Fruit fly (Drosophila melanogaster): Measurements from ENCODE around the gene CG33257.

CG33257 gene

DNA sequence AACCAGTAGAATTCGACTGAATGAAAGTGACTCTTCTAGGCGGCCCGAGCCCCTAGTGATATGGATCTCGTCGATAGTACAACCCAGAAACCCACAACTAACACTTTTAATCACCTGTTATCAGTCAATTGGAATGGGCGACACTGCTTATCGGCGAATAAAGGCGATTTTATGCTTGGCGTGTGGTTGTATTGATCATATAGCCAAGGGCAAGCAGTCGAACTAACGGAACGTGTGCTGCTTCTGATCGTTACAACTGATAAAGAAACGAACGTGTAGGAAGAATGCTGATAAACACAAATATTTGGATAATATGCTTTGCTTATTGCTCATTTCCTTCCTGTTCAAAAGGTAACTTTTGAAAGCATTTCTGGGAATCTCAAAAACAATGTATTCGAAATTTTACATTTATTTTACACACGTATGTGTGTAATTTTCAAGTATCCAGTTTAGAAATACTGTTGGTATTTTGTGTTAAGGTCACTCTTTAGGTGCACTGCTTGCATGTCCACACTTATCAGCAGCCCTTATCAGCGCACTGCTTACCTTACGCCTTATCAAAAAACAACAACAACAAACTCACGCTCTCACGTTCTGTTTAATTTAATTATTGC, 35.2 kb downstream of the CG33257 start, which contains the start of gene Agpat4 (continued):
- peak; percentile 31 for TF ChIP-seq Sin3A (optimal IDR thresholded peaks at IDR 0.05)
- TF ChIP-seq CG2199 (GFP tag; IDR thresholded peaks at IDR 0.05) = no peak
- TF ChIP-seq Lhr (GFP tag; optimal IDR thresholded peaks at IDR 0.05) = peak; percentile 82
- TF ChIP-seq sens (GFP tag) = peak; percentile 60
- TF ChIP-seq hth (optimal IDR thresholded peaks at IDR 0.05) = no peak
- no peak for TF ChIP-seq CG30020 (tag; optimal IDR thresholded peaks at IDR 0.05)
- no peak for TF ChIP-seq psq (GFP tag; optimal IDR thresholded peaks at IDR 0.05)
- peak; percentile 64 for TF ChIP-seq cg (GFP tag; optimal IDR thresholded peaks at IDR 0.05)
- TF ChIP-seq E2f1 (GFP tag; IDR thresholded peaks at IDR 0.05) = no peak
- TF ChIP-seq Sry-β (GFP tag; optimal IDR thresholded peaks at IDR 0.05) = no peak
- TF ChIP-seq CG34422 (GFP tag; IDR thresholded peaks at IDR 0.05) = peak; percentile 68; the same call in 1 of the 3 replicates
- no peak for TF ChIP-seq gsb-n (tag; optimal IDR thresholded peaks at IDR 0.05)
- no peak for TF ChIP-seq HLH54F (GFP tag; optimal IDR thresholded peaks at IDR 0.05)
- no peak for TF ChIP-seq CG1647 (GFP tag; optimal IDR thresholded peaks at IDR 0.05)
- TF ChIP-seq CG7839 (tag; optimal IDR thresholded peaks at IDR 0.05) = no peak
- peak; percentile 10 for TF ChIP-seq twi (tag; optimal IDR thresholded peaks at IDR 0.05)
- TF ChIP-seq zfh2 (GFP tag; optimal IDR thresholded peaks at IDR 0.05) = no peak
- TF ChIP-seq CG4360 (GFP tag; IDR thresholded peaks at IDR 0.05) = peak; percentile 99
- no peak for TF ChIP-seq sisA (GFP tag; IDR thresholded peaks at IDR 0.05)
- no peak for TF ChIP-seq tup (GFP tag; optimal IDR thresholded peaks at IDR 0.05)
- TF ChIP-seq CG1602 (GFP tag; optimal IDR thresholded peaks at IDR 0.05) = no peak
- peak; percentile 42 for TF ChIP-seq Dref (GFP tag; IDR thresholded peaks at IDR 0.05)
- no peak for TF ChIP-seq Tbp (GFP tag; optimal IDR thresholded peaks at IDR 0.05)
- TF ChIP-seq exex (tag; optimal IDR thresholded peaks at IDR 0.05) = peak; percentile 88
- TF ChIP-seq CG14710 (tag; optimal IDR thresholded peaks at IDR 0.05) = peak; percentile 26
- TF ChIP-seq nmo (GFP tag; optimal IDR thresholded peaks at IDR 0.05) = peak; percentile 61
- no peak for TF ChIP-seq pnt (GFP tag; optimal IDR thresholded peaks at IDR 0.05)
- TF ChIP-seq oc (tag; optimal IDR thresholded peaks at IDR 0.05) = no peak
- TF ChIP-seq sima (GFP tag; optimal IDR thresholded peaks at IDR 0.05) = no peak
- TF ChIP-seq CG1603 (tag; optimal IDR thresholded peaks at IDR 0.05) = peak; percentile 37
- TF ChIP-seq ewg (GFP tag; optimal IDR thresholded peaks at IDR 0.05) = no peak
- no peak for TF ChIP-seq Dad (GFP tag; optimal IDR thresholded peaks at IDR 0.05)
- TF ChIP-seq CG13894 (tag; optimal IDR thresholded peaks at IDR 0.05) = no peak
- peak; percentile 26 for TF ChIP-seq CG4617 (GFP tag; optimal IDR thresholded peaks at IDR 0.05; ENCODE audit: borderline replicate concordance)
- peak; percentile 7 for TF ChIP-seq bcd (GFP tag; optimal IDR thresholded peaks at IDR 0.05)
- peak; percentile 98 for TF ChIP-seq GATAe (GFP tag; conservative IDR thresholded peaks at IDR 0.05)
- peak; percentile 95 for TF ChIP-seq CG34376 (GFP tag; optimal IDR thresholded peaks at IDR 0.05)
- TF ChIP-seq Rx (GFP tag; IDR thresholded peaks at IDR 0.05) = no peak
- TF ChIP-seq ara (GFP tag; IDR thresholded peaks at IDR 0.05) = no peak
- no peak for TF ChIP-seq zen2 (GFP tag; IDR thresholded peaks at IDR 0.05; ENCODE audit: partially characterized antibody)
- no peak for TF ChIP-seq Spps (tag; optimal IDR thresholded peaks at IDR 0.05)
- TF ChIP-seq CG9215 (GFP tag; IDR thresholded peaks at IDR 0.05) = no peak
- TF ChIP-seq Hr3 (GFP tag; optimal IDR thresholded peaks at IDR 0.05) = no peak
- peak; percentile 23 for TF ChIP-seq phol (tag; optimal IDR thresholded peaks at IDR 0.05)
- 0 out of 2 replicates have a peak, but pooled peaks have one; percentile 49 for TF ChIP-seq ttk (GFP tag; IDR thresholded peaks at IDR 0.05)
- peak; percentile 36; the same call in 1 of the 2 replicates for TF ChIP-seq MBD-R2 (GFP tag; IDR thresholded peaks at IDR 0.05)
- no peak for TF ChIP-seq schlank (tag; optimal IDR thresholded peaks at IDR 0.05)
- TF ChIP-seq C15 (GFP tag; IDR thresholded peaks at IDR 0.05) = no peak
- no peak for TF ChIP-seq tna (GFP tag; IDR thresholded peaks at IDR 0.05; ENCODE audit: partially characterized antibody)
- peak; percentile 34 for TF ChIP-seq Hey (tag; optimal IDR thresholded peaks at IDR 0.05)
- no peak for TF ChIP-seq Mad (GFP tag; optimal IDR thresholded peaks at IDR 0.05)
- TF ChIP-seq sd (tag; optimal IDR thresholded peaks at IDR 0.05) = peak; percentile 73
